Fruit fly (Drosophila melanogaster): ENCODE measurements around the gene rux.

rux gene

DNA sequence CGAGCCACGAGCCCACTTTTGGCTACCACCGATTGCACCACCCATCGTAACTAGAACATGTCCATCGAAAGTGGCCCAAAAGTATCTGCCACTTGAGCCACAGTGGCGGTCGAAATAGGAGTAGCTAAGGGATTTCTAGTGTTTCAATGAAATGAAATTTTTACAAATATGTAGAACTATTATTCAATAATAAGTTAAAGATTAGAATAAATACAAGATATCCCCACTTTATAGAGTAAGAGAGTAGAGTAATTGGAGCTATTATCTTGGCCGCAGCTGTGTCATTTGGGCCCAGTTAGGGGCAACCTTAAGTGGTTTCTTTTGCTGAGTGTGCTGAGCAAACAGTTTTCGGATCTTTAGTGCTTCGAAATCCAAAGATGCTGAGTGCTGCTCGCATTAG lies 48.2 kb downstream of the rux start (continued):
- no peak for TF ChIP-seq eve (GFP tag; optimal IDR thresholded peaks at IDR 0.05)
- no peak for TF ChIP-seq Trl (optimal IDR thresholded peaks at IDR 0.05)
- no peak for TF ChIP-seq Trl (GFP tag; optimal IDR thresholded peaks at IDR 0.05)
- no peak for TF ChIP-seq CG8478 (optimal IDR thresholded peaks at IDR 0.05)
- no peak for TF ChIP-seq CG2199 (GFP tag; IDR thresholded peaks at IDR 0.05)
- TF ChIP-seq ro (GFP tag; IDR thresholded peaks at IDR 0.05) = no peak
- no peak for TF ChIP-seq Dref (GFP tag; IDR thresholded peaks at IDR 0.05)
- peak; percentile 40; the same call in 1 of the 2 replicates for TF ChIP-seq CG31224 (GFP tag; IDR thresholded peaks at IDR 0.05)
- 0 out of 2 replicates have a peak, but pooled peaks have one; percentile 14 for TF ChIP-seq esg (GFP tag; conservative IDR thresholded peaks at IDR 0.05)
- TF ChIP-seq CG13296 (GFP tag; optimal IDR thresholded peaks at IDR 0.05) = no peak
- TF ChIP-seq Nf-YA (GFP tag; IDR thresholded peaks at IDR 0.05) = peak; percentile 26; the same call in 1 of the 2 replicates
- no peak for TF ChIP-seq CHES-1-like (GFP tag; optimal IDR thresholded peaks at IDR 0.05)
- no peak for TF ChIP-seq CG4854 (GFP tag; optimal IDR thresholded peaks at IDR 0.05)
- TF ChIP-seq Optix (GFP tag; IDR thresholded peaks at IDR 0.05) = no peak
- 0 out of 2 replicates have a peak, but pooled peaks have one; percentile 42 for TF ChIP-seq chm (GFP tag; IDR thresholded peaks at IDR 0.05)
- no peak for TF ChIP-seq cad (GFP tag; optimal IDR thresholded peaks at IDR 0.05)
- no peak for TF ChIP-seq vnd (GFP tag; IDR thresholded peaks at IDR 0.05; ENCODE audit: partially characterized antibody)
- TF ChIP-seq mld (GFP tag; IDR thresholded peaks at IDR 0.05; ENCODE audit: partially characterized antibody) = no peak
- TF ChIP-seq CG32532 (GFP tag; IDR thresholded peaks at IDR 0.05) = peak; percentile 51; the same call in 1 of the 2 replicates
- TF ChIP-seq CG13424 (tag; optimal IDR thresholded peaks at IDR 0.05) = peak; percentile 42
- no peak for TF ChIP-seq HLH54F (GFP tag; optimal IDR thresholded peaks at IDR 0.05)
- no peak for TF ChIP-seq C15 (GFP tag; IDR thresholded peaks at IDR 0.05)
- no peak for TF ChIP-seq gfzf (GFP tag; optimal IDR thresholded peaks at IDR 0.05)
- TF ChIP-seq odd (GFP tag; optimal IDR thresholded peaks at IDR 0.05) = peak; percentile 31
- TF ChIP-seq CG2712 (tag; optimal IDR thresholded peaks at IDR 0.05) = peak; percentile 54
- TF ChIP-seq da (GFP tag; optimal IDR thresholded peaks at IDR 0.05) = no peak
- no peak for TF ChIP-seq gcm (GFP tag; optimal IDR thresholded peaks at IDR 0.05)
- TF ChIP-seq CG1602 (GFP tag; optimal IDR thresholded peaks at IDR 0.05) = no peak
- TF ChIP-seq ERR (GFP tag; optimal IDR thresholded peaks at IDR 0.05) = no peak
- peak; percentile 65 for TF ChIP-seq CG7839 (tag; optimal IDR thresholded peaks at IDR 0.05)
- no peak for TF ChIP-seq gro (GFP tag; optimal IDR thresholded peaks at IDR 0.05)
- no peak for TF ChIP-seq Poxn (GFP tag; IDR thresholded peaks at IDR 0.05)
- no peak for TF ChIP-seq nom (GFP tag; optimal IDR thresholded peaks at IDR 0.05)
- no peak for TF ChIP-seq cg (GFP tag; optimal IDR thresholded peaks at IDR 0.05)
- TF ChIP-seq sens (GFP tag) = peak; percentile 75
- TF ChIP-seq CG18599 (GFP tag; optimal IDR thresholded peaks at IDR 0.05) = peak; percentile 23
- TF ChIP-seq CG10565 (GFP tag; optimal IDR thresholded peaks at IDR 0.05) = no peak
- no peak for TF ChIP-seq Chrac-16 (GFP tag; optimal IDR thresholded peaks at IDR 0.05)
- no peak for TF ChIP-seq disco-r (GFP tag; optimal IDR thresholded peaks at IDR 0.05)
- no peak for TF ChIP-seq CG3065 (GFP tag; optimal IDR thresholded peaks at IDR 0.05)
- no peak for TF ChIP-seq CG4404 (GFP tag; IDR thresholded peaks at IDR 0.05)
- no peak for TF ChIP-seq D19B (GFP tag; optimal IDR thresholded peaks at IDR 0.05)
- no peak for TF ChIP-seq Gsc (GFP tag; IDR thresholded peaks at IDR 0.05)
- no peak for TF ChIP-seq grn (GFP tag; optimal IDR thresholded peaks at IDR 0.05)
- TF ChIP-seq bbx (GFP tag; IDR thresholded peaks at IDR 0.05; ENCODE audit: partially characterized antibody) = no peak
- TF ChIP-seq zfh2 (GFP tag; optimal IDR thresholded peaks at IDR 0.05) = no peak
- TF ChIP-seq pho (GFP tag; optimal IDR thresholded peaks at IDR 0.05) = no peak
- TF ChIP-seq CG30020 (tag; optimal IDR thresholded peaks at IDR 0.05) = no peak
- no peak for TF ChIP-seq CG6791 (GFP tag; IDR thresholded peaks at IDR 0.05; ENCODE audit: partially characterized antibody)
- TF ChIP-seq CG31441 (GFP tag; IDR thresholded peaks at IDR 0.05) = peak; percentile 67
- no peak for TF ChIP-seq Hmx (GFP tag; optimal IDR thresholded peaks at IDR 0.05)
- peak; percentile 33 for TF ChIP-seq CG12659 (GFP tag; optimal IDR thresholded peaks at IDR 0.05)
- no peak for TF ChIP-seq ato (GFP tag; IDR thresholded peaks at IDR 0.05; ENCODE audit: partially characterized antibody)

All from whole organism, embryonic.